Fruit fly (Drosophila melanogaster): ENCODE data around the gene CG5953.

The CG5953 gene

dm6 chr2L:16548418-16549108, 15.9 kb upstream of the CG5953 start (continued):
- no peak for TF ChIP-seq Bgb (GFP tag; IDR thresholded peaks at IDR 0.05; ENCODE audit: partially characterized antibody)
- no peak for TF ChIP-seq D (optimal IDR thresholded peaks at IDR 0.05)
- peak; percentile 5 for TF ChIP-seq D (GFP tag; optimal IDR thresholded peaks at IDR 0.05)
- peak; percentile 25; the same call in 1 of the 2 replicates for TF ChIP-seq CG6689 (GFP tag; IDR thresholded peaks at IDR 0.05)
- TF ChIP-seq CG14965 (GFP tag; optimal IDR thresholded peaks at IDR 0.05; ENCODE audit: borderline replicate concordance), result no peak
- TF ChIP-seq Hmr (GFP tag; optimal IDR thresholded peaks at IDR 0.05), result peak; percentile 33
- TF ChIP-seq CG4282 (GFP tag; optimal IDR thresholded peaks at IDR 0.05), result no peak
- TF ChIP-seq cg (GFP tag; optimal IDR thresholded peaks at IDR 0.05), result no peak
- peak; percentile 19 for TF ChIP-seq CG2120 (GFP tag; optimal IDR thresholded peaks at IDR 0.05)
- TF ChIP-seq dmrt11E (tag; optimal IDR thresholded peaks at IDR 0.05), result peak; percentile 39
- peak; percentile 10 for TF ChIP-seq CG10209 (GFP tag; optimal IDR thresholded peaks at IDR 0.05)

dm6 chr2L:16547652-16548417, 15.2 kb upstream of the CG5953 start:
- TF ChIP-seq ac (GFP tag; optimal IDR thresholded peaks at IDR 0.05), result no peak
- TF ChIP-seq grau (tag; optimal IDR thresholded peaks at IDR 0.05), result peak; percentile 80
- TF ChIP-seq mld (GFP tag; IDR thresholded peaks at IDR 0.05; ENCODE audit: partially characterized antibody), result 0 out of 3 replicates have a peak, but pooled peaks have one; percentile 26
- no peak for TF ChIP-seq zen (tag; optimal IDR thresholded peaks at IDR 0.05)
- peak; percentile 14; the same call in 1 of the 3 replicates for TF ChIP-seq CG16813 (GFP tag; IDR thresholded peaks at IDR 0.05; ENCODE audit: partially characterized antibody)
- TF ChIP-seq CG14667 (GFP tag; IDR thresholded peaks at IDR 0.05), result no peak
- TF ChIP-seq Dad (GFP tag; optimal IDR thresholded peaks at IDR 0.05), result no peak
- TF ChIP-seq CG10543 (GFP tag; optimal IDR thresholded peaks at IDR 0.05), result peak; percentile 81
- peak; percentile 71; the same call in 1 of the 3 replicates for TF ChIP-seq ci (GFP tag; IDR thresholded peaks at IDR 0.05)
- TF ChIP-seq Meics (GFP tag; optimal IDR thresholded peaks at IDR 0.05), result peak; percentile 89
- TF ChIP-seq Dek (tag; optimal IDR thresholded peaks at IDR 0.05), result peak; percentile 74
- TF ChIP-seq Myb (GFP tag; optimal IDR thresholded peaks at IDR 0.05), result peak; percentile 8
- TF ChIP-seq CG10654 (GFP tag; optimal IDR thresholded peaks at IDR 0.05), result peak; percentile 20
- TF ChIP-seq CG17612 (GFP tag; IDR thresholded peaks at IDR 0.05), result no peak
- TF ChIP-seq az2 (GFP tag; optimal IDR thresholded peaks at IDR 0.05), result peak; percentile 29
- TF ChIP-seq Antp (GFP tag; optimal IDR thresholded peaks at IDR 0.05), result no peak
- peak; percentile 26 for TF ChIP-seq CG10147 (GFP tag; optimal IDR thresholded peaks at IDR 0.05)
- TF ChIP-seq CG16815 (GFP tag; optimal IDR thresholded peaks at IDR 0.05), result peak; percentile 35
- TF ChIP-seq CG9727 (GFP tag; optimal IDR thresholded peaks at IDR 0.05), result peak; percentile 21
- peak in 1 of 2 experiments; percentile 38 for TF ChIP-seq Pdp1 (GFP tag; optimal IDR thresholded peaks at IDR 0.05)
- no peak for TF ChIP-seq YL-1 (GFP tag; optimal IDR thresholded peaks at IDR 0.05)
- TF ChIP-seq Sin3A (optimal IDR thresholded peaks at IDR 0.05), result no peak
- TF ChIP-seq CG34376 (GFP tag; optimal IDR thresholded peaks at IDR 0.05), result peak; percentile 74
- TF ChIP-seq Neu2 (GFP tag; optimal IDR thresholded peaks at IDR 0.05; ENCODE audit: borderline replicate concordance), result no peak
- TF ChIP-seq ap (GFP tag; IDR thresholded peaks at IDR 0.05), result no peak
- peak; percentile 68 for TF ChIP-seq unpg (GFP tag; optimal IDR thresholded peaks at IDR 0.05)
- TF ChIP-seq CG10209 (GFP tag; optimal IDR thresholded peaks at IDR 0.05), result peak; percentile 68
- peak; percentile 27 for TF ChIP-seq nau (GFP tag; optimal IDR thresholded peaks at IDR 0.05)
- peak; percentile 68 for TF ChIP-seq org-1 (GFP tag; optimal IDR thresholded peaks at IDR 0.05)
- TF ChIP-seq CG7556 (GFP tag; optimal IDR thresholded peaks at IDR 0.05), result peak; percentile 86
- peak; percentile 35 for TF ChIP-seq CG30403 (GFP tag; optimal IDR thresholded peaks at IDR 0.05)
- peak; percentile 67 for TF ChIP-seq exex (tag; optimal IDR thresholded peaks at IDR 0.05)
- TF ChIP-seq MTF-1 (GFP tag; optimal IDR thresholded peaks at IDR 0.05; ENCODE audit: borderline replicate concordance), result no peak
- TF ChIP-seq ken (GFP tag; IDR thresholded peaks at IDR 0.05), result 0 out of 3 replicates have a peak, but pooled peaks have one; percentile 29
- TF ChIP-seq Nf-YC (tag; optimal IDR thresholded peaks at IDR 0.05), result peak; percentile 63
- no peak for TF ChIP-seq CG1602 (GFP tag; optimal IDR thresholded peaks at IDR 0.05)
